Worm (Caenorhabditis elegans) whole organism, young adult: ENCODE data around the gene F22D3.4.

Experiments used
- B0019.2 ChIP-seq: fragments of 200-800 bp; sonication (Bioruptor generic); conservative IDR thresholded peaks from 2 replicates; pipeline ENCODE4 v1.3.6; 2022; ENCODE audit warnings: missing genetic modification reagents, missing genetic modification characterization, missing compliant biosample characterization
- B0261.1 ChIP-seq: sonication (generic microtip); optimal IDR thresholded peaks from 2 replicates; lab custom pipeline; 2016; ENCODE audit warnings: mild to moderate bottlenecking, missing genetic modification characterization, moderate library complexity, missing compliant biosample characterization
- C06A6.2 ChIP-seq: fragments of 200-800 bp; sonication (Bioruptor generic); conservative IDR thresholded peaks from 2 replicates; pipeline ENCODE4 v1.3.6; 2022; ENCODE audit warnings: missing genetic modification characterization, missing compliant biosample characterization
- D2030.7 ChIP-seq: fragments of 200-800 bp; sonication (Bioruptor generic); IDR thresholded peaks from 2 replicates; pipeline ENCODE4 v1.3.6; 2022; ENCODE audit warnings: missing genetic modification reagents, missing genetic modification characterization, missing compliant biosample characterization
- F10E7.11 ChIP-seq: sonication (generic microtip); optimal IDR thresholded peaks from 2 replicates; lab custom pipeline; 2017; ENCODE audit warnings: mild to moderate bottlenecking, missing genetic modification characterization, moderate library complexity, missing compliant biosample characterization
- F39B2.1 ChIP-seq: fragments of 200-800 bp; sonication (Bioruptor generic); IDR thresholded peaks from 2 replicates; pipeline ENCODE4 v1.3.6; 2022; ENCODE audit warnings: missing genetic modification reagents, missing genetic modification characterization, missing compliant biosample characterization
- F49E8.2 ChIP-seq: sonication (generic microtip); optimal IDR thresholded peaks from 3 replicates; lab custom pipeline; 2017; ENCODE audit warnings: missing genetic modification characterization, mild to moderate bottlenecking, missing compliant biosample characterization, antibody characterized with exemption, moderate library complexity; ENCODE audit not compliant: insufficient read depth
- F52B5.7 ChIP-seq: sonication (generic microtip); optimal IDR thresholded peaks from 2 replicates; lab custom pipeline; 2016; ENCODE audit warnings: mild to moderate bottlenecking, missing genetic modification characterization, missing compliant biosample characterization
- F57A8.1 ChIP-seq: fragments of 200-800 bp; sonication (Bioruptor generic); optimal IDR thresholded peaks from 2 replicates; lab custom pipeline; 2018; ENCODE audit warnings: mild to moderate bottlenecking, missing genetic modification characterization, moderate library complexity, missing compliant biosample characterization
- F57C9.4 ChIP-seq: sonication (generic microtip); optimal IDR thresholded peaks from 2 replicates; lab custom pipeline; 2017; ENCODE audit warnings: mild to moderate bottlenecking, missing genetic modification characterization, missing compliant biosample characterization
- Y56A3A.18 ChIP-seq: fragments of 200-800 bp; sonication (Bioruptor generic); IDR thresholded peaks from 2 replicates; pipeline ENCODE4 v1.3.6; 2022; ENCODE audit warnings: missing genetic modification reagents, missing genetic modification characterization, missing compliant biosample characterization
- aptf-3 ChIP-seq: fragments of 200-800 bp; sonication (Bioruptor generic); IDR thresholded peaks from 2 replicates; pipeline ENCODE4 v1.3.6; 2022; ENCODE audit warnings: missing genetic modification characterization, missing compliant biosample characterization
- attf-5 ChIP-seq: fragments of 200-800 bp; sonication (Bioruptor generic); optimal IDR thresholded peaks from 2 replicates; lab custom pipeline; 2018; ENCODE audit warnings: mild to moderate bottlenecking, missing genetic modification characterization, missing compliant biosample characterization
- ceh-40 ChIP-seq: fragments of 200-800 bp; sonication (Bioruptor generic); IDR thresholded peaks from 2 replicates; pipeline ENCODE4 v1.3.6; 2022; ENCODE audit warnings: missing genetic modification characterization, missing compliant biosample characterization
- ceh-58 ChIP-seq: fragments of 200-800 bp; sonication (Bioruptor generic); IDR thresholded peaks from 2 replicates; pipeline ENCODE4 v1.3.6; 2022; ENCODE audit warnings: missing genetic modification characterization, missing compliant biosample characterization
- dox-1 ChIP-seq: fragments of 200-800 bp; sonication (Bioruptor generic); IDR thresholded peaks from 2 replicates; pipeline ENCODE4 v1.3.6; 2022; ENCODE audit warnings: missing genetic modification reagents, missing genetic modification characterization, missing compliant biosample characterization
- efl-1 ChIP-seq: fragments of 150-350 bp; optimal IDR thresholded peaks from 2 replicates; lab custom pipeline; 2014; ENCODE audit warnings: missing biosample characterization, missing genetic modification reagents, missing genetic modification characterization
- egl-18 ChIP-seq: fragments of 200-800 bp; sonication (Bioruptor generic); IDR thresholded peaks from 2 replicates; pipeline ENCODE4 v1.3.6; 2022; ENCODE audit warnings: missing genetic modification reagents, missing genetic modification characterization, missing compliant biosample characterization
- fkh-3 ChIP-seq: sonication (generic microtip); optimal IDR thresholded peaks from 2 replicates; lab custom pipeline; 2016; ENCODE audit warnings: mild to moderate bottlenecking, missing genetic modification characterization, missing compliant biosample characterization
- gei-17 ChIP-seq: fragments of 200-800 bp; sonication (Bioruptor generic); optimal IDR thresholded peaks from 2 replicates; lab custom pipeline; 2018; ENCODE audit warnings: mild to moderate bottlenecking, missing genetic modification characterization, missing compliant biosample characterization
- hlh-12 ChIP-seq: sonication (generic microtip); optimal IDR thresholded peaks from 2 replicates; lab custom pipeline; 2016; ENCODE audit warnings: missing genetic modification characterization, missing compliant biosample characterization
- hlh-26 ChIP-seq: fragments of 200-800 bp; sonication (Bioruptor generic); conservative IDR thresholded peaks from 2 replicates; pipeline ENCODE4 v1.3.6; 2022; ENCODE audit warnings: missing genetic modification reagents, missing genetic modification characterization, missing compliant biosample characterization
- hmg-1.2 ChIP-seq: fragments of 200-800 bp; sonication (Bioruptor generic); IDR thresholded peaks from 2 replicates; pipeline ENCODE4 v1.3.6; 2022; ENCODE audit warnings: missing genetic modification reagents, missing genetic modification characterization, missing compliant biosample characterization
- hrde-1 ChIP-seq: sonication (generic microtip); optimal IDR thresholded peaks from 2 replicates; lab custom pipeline; 2016; ENCODE audit warnings: missing genetic modification characterization, mild to moderate bottlenecking, missing compliant biosample characterization, moderate library complexity, missing genotype, missing genetic modification reagents, borderline replicate concordance
- lag-1 ChIP-seq: fragments of 200-800 bp; sonication (Bioruptor generic); IDR thresholded peaks from 2 replicates; pipeline ENCODE4 v1.3.6; 2022; ENCODE audit warnings: missing genetic modification reagents, missing genetic modification characterization, missing compliant biosample characterization
- lin-26 ChIP-seq: fragments of 200-800 bp; sonication (Bioruptor generic); IDR thresholded peaks from 2 replicates; pipeline ENCODE4 v1.3.6; 2022; ENCODE audit warnings: missing genetic modification reagents, missing genetic modification characterization, missing compliant biosample characterization
- lin-40 ChIP-seq: sonication (generic microtip); optimal IDR thresholded peaks from 2 replicates; lab custom pipeline; 2016; ENCODE audit warnings: missing genetic modification characterization, mild to moderate bottlenecking, missing compliant biosample characterization, missing genotype, missing genetic modification reagents
- lsl-1 ChIP-seq: fragments of 200-800 bp; sonication (Bioruptor generic); optimal IDR thresholded peaks from 2 replicates; lab custom pipeline; 2018; ENCODE audit warnings: mild to moderate bottlenecking, missing genetic modification characterization, moderate library complexity, missing compliant biosample characterization
- lsy-27 ChIP-seq: sonication (generic microtip); optimal IDR thresholded peaks from 2 replicates; lab custom pipeline; 2017; ENCODE audit warnings: missing genetic modification characterization, mild to moderate bottlenecking, missing compliant biosample characterization, antibody characterized with exemption, missing genotype, borderline replicate concordance; ENCODE audit not compliant: insufficient read depth
- madf-3 ChIP-seq: fragments of 200-800 bp; sonication (Bioruptor generic); IDR thresholded peaks from 2 replicates; pipeline ENCODE4 v1.3.6; 2022; ENCODE audit warnings: missing genetic modification reagents, missing genetic modification characterization, missing compliant biosample characterization
- mes-4 ChIP-seq: sonication (generic microtip); optimal IDR thresholded peaks from 2 replicates; lab custom pipeline; 2016; ENCODE audit warnings: missing genotype, missing genetic modification characterization, missing compliant biosample characterization
- nfya-2 ChIP-seq: fragments of 200-800 bp; sonication (Bioruptor generic); IDR thresholded peaks from 2 replicates; pipeline ENCODE4 v1.3.6; 2022; ENCODE audit warnings: missing genetic modification reagents, missing genetic modification characterization, missing compliant biosample characterization
- nfyb-1 ChIP-seq: fragments of 200-800 bp; sonication (Bioruptor generic); IDR thresholded peaks from 2 replicates; pipeline ENCODE4 v1.3.6; 2022; ENCODE audit warnings: missing genetic modification reagents, missing genetic modification characterization, missing compliant biosample characterization
- nhr-120 ChIP-seq: fragments of 200-800 bp; sonication (Bioruptor generic); IDR thresholded peaks from 2 replicates; pipeline ENCODE4 v1.3.6; 2022; ENCODE audit warnings: missing genetic modification characterization, missing compliant biosample characterization
- nhr-80 ChIP-seq: sonication (generic microtip); optimal IDR thresholded peaks from 2 replicates; lab custom pipeline; 2016; ENCODE audit warnings: missing genetic modification characterization, missing compliant biosample characterization
- pbrm-1 ChIP-seq: fragments of 200-800 bp; sonication (Bioruptor generic); IDR thresholded peaks from 2 replicates; pipeline ENCODE4 v1.3.6; 2022; ENCODE audit warnings: missing genetic modification reagents, missing genetic modification characterization, missing compliant biosample characterization
- rec-8 ChIP-seq, 2 experiments: sonication (generic microtip); optimal IDR thresholded peaks; 2 replicates each; lab custom pipeline; 2016; ENCODE audit warnings: mild to moderate bottlenecking in 2 of 2, missing genetic modification characterization in 2 of 2, missing genetic modification reagents in 2 of 2, missing genotype in 2 of 2, missing biosample characterization in 1 of 2, missing compliant biosample characterization in 1 of 2, moderate library complexity in 1 of 2
- repo-1 ChIP-seq: sonication (generic microtip); optimal IDR thresholded peaks from 2 replicates; lab custom pipeline; 2017; ENCODE audit warnings: mild to moderate bottlenecking, missing genetic modification characterization, missing compliant biosample characterization
- sdz-38 ChIP-seq: sonication (generic microtip); optimal IDR thresholded peaks from 2 replicates; lab custom pipeline; 2016; ENCODE audit warnings: missing genotype, missing genetic modification characterization, missing compliant biosample characterization
- snpc-1.1 ChIP-seq: sonication (generic microtip); optimal IDR thresholded peaks from 2 replicates; lab custom pipeline; 2017; ENCODE audit warnings: missing genetic modification characterization, mild to moderate bottlenecking, missing compliant biosample characterization, antibody characterized with exemption, moderate library complexity, missing genotype, missing genetic modification reagents; ENCODE audit not compliant: insufficient read depth
- snpc-3.4 ChIP-seq: sonication (generic microtip); optimal IDR thresholded peaks from 2 replicates; lab custom pipeline; 2017; ENCODE audit warnings: missing genetic modification characterization, mild to moderate bottlenecking, missing compliant biosample characterization, antibody characterized with exemption, moderate library complexity, missing genotype, missing genetic modification reagents
- somi-1 ChIP-seq: fragments of 200-800 bp; sonication (Bioruptor generic); optimal IDR thresholded peaks from 2 replicates; lab custom pipeline; 2018; ENCODE audit warnings: mild to moderate bottlenecking, missing genetic modification characterization, missing compliant biosample characterization
- sptf-2 ChIP-seq: fragments of 200-800 bp; sonication (Bioruptor generic); optimal IDR thresholded peaks from 2 replicates; lab custom pipeline; 2018; ENCODE audit warnings: mild to moderate bottlenecking, missing genetic modification characterization, missing compliant biosample characterization
- tbx-9 ChIP-seq: sonication (generic microtip); optimal IDR thresholded peaks from 2 replicates; lab custom pipeline; 2016; ENCODE audit warnings: borderline replicate concordance, missing genetic modification characterization, inconsistent platforms, missing compliant biosample characterization
- ztf-22 ChIP-seq: fragments of 200-800 bp; sonication (Bioruptor generic); optimal IDR thresholded peaks from 2 replicates; lab custom pipeline; 2018; ENCODE audit warnings: mild to moderate bottlenecking, missing genetic modification characterization, moderate library complexity, missing compliant biosample characterization
- ztf-25 ChIP-seq: fragments of 200-800 bp; sonication (Bioruptor generic); IDR thresholded peaks from 2 replicates; pipeline ENCODE4 v1.3.6; 2022; ENCODE audit warnings: missing genetic modification reagents, missing genetic modification characterization, missing compliant biosample characterization
- ztf-6 ChIP-seq: fragments of 200-800 bp; sonication (Bioruptor generic); IDR thresholded peaks from 2 replicates; pipeline ENCODE4 v1.3.6; 2022; ENCODE audit warnings: missing genetic modification reagents, missing genetic modification characterization, missing compliant biosample characterization

F22D3.4 gene

ce11 chrII:6968191-6968675 lies 40.8 kb upstream of the F22D3.4 start (continued):
- TF ChIP-seq F57C9.4 (tag; lab: Kevin White, UChicago), result no peak
- no peak for TF ChIP-seq lag-1 (GFP tag; lab: Robert Waterston, UW)
- peak; percentile 93 for TF ChIP-seq pbrm-1 (GFP tag; lab: Robert Waterston, UW)
- TF ChIP-seq Y56A3A.18, result 0 out of 2 replicates have a peak, but pooled peaks have one; percentile 84
- no peak for TF ChIP-seq nhr-80
- peak; percentile 74; the same call in 1 of the 2 replicates for TF ChIP-seq lin-26 (GFP tag; lab: Robert Waterston, UW)
- peak; percentile 67 for TF ChIP-seq F52B5.7
- peak; percentile 6; the same call in 1 of the 2 replicates for TF ChIP-seq ztf-25 (GFP tag; lab: Robert Waterston, UW)
- TF ChIP-seq snpc-1.1 (tag; lab: Kevin White, UChicago), result peak; percentile 97
- TF ChIP-seq mes-4 (tag; lab: Kevin White, UChicago), result peak; percentile 56
- peak; percentile 97 for TF ChIP-seq D2030.7 (GFP tag; lab: Robert Waterston, UW)
- TF ChIP-seq C06A6.2 (GFP tag; lab: Robert Waterston, UW), result peak; percentile 67
- TF ChIP-seq hrde-1 (tag; lab: Kevin White, UChicago), result peak; percentile 72
- TF ChIP-seq B0019.2, result peak; percentile 85
- peak; percentile 85 for TF ChIP-seq F49E8.2 (tag; lab: Kevin White, UChicago)
- peak; percentile 8 for TF ChIP-seq ztf-22 (GFP tag; lab: Kevin White, UChicago)
- peak in 1 of 2 experiments; percentile 61 for TF ChIP-seq rec-8 (tag; optimal IDR thresholded peaks at IDR 0.05; lab: Kevin White, UChicago)
- peak; percentile 37 for TF ChIP-seq F57A8.1 (GFP tag; lab: Kevin White, UChicago)
- peak; percentile 93 for TF ChIP-seq snpc-3.4
- peak; percentile 89 for TF ChIP-seq hmg-1.2 (GFP tag; lab: Robert Waterston, UW)
- TF ChIP-seq nfya-2 (GFP tag; lab: Robert Waterston, UW), result peak; percentile 58; the same call in 1 of the 2 replicates
- TF ChIP-seq egl-18 (GFP tag; lab: Robert Waterston, UW), result 0 out of 2 replicates have a peak, but pooled peaks have one; percentile 53
- no peak for TF ChIP-seq tbx-9 (tag; lab: Kevin White, UChicago)
- peak; percentile 84 for TF ChIP-seq lsl-1 (GFP tag; lab: Kevin White, UChicago)
- TF ChIP-seq attf-5, result peak; percentile 63
- TF ChIP-seq lsy-27 (tag; lab: Kevin White, UChicago), result no peak
- peak; percentile 68; the same call in 1 of the 2 replicates for TF ChIP-seq madf-3 (GFP tag; lab: Robert Waterston, UW)
- TF ChIP-seq ztf-6, result 0 out of 2 replicates have a peak, but pooled peaks have one; percentile 73
- TF ChIP-seq ceh-40 (GFP tag; lab: Robert Waterston, UW), result no peak
- 0 out of 2 replicates have a peak, but pooled peaks have one; percentile 62 for TF ChIP-seq aptf-3
- TF ChIP-seq F39B2.1 (GFP tag; lab: Robert Waterston, UW), result peak; percentile 53; the same call in 1 of the 2 replicates
- TF ChIP-seq ceh-58 (GFP tag; lab: Robert Waterston, UW), result no peak
- peak; percentile 78 for TF ChIP-seq sptf-2
- peak; percentile 79 for TF ChIP-seq F10E7.11 (tag; lab: Kevin White, UChicago)
- peak; percentile 80 for TF ChIP-seq fkh-3
- peak; percentile 93 for TF ChIP-seq nfyb-1 (GFP tag; lab: Robert Waterston, UW)
- peak; percentile 40 for TF ChIP-seq B0261.1 (tag; lab: Kevin White, UChicago)
- TF ChIP-seq efl-1 (GFP tag; lab: Kevin White, UChicago), result peak; percentile 31
- TF ChIP-seq hlh-12, result peak; percentile 29
- peak; percentile 95 for TF ChIP-seq dox-1
- no peak for TF ChIP-seq sdz-38
- no peak for TF ChIP-seq nhr-120
- peak; percentile 88 for TF ChIP-seq repo-1
- no peak for TF ChIP-seq hlh-26 (GFP tag; lab: Robert Waterston, UW)
- TF ChIP-seq somi-1 (GFP tag; lab: Kevin White, UChicago), result no peak
- TF ChIP-seq gei-17, result peak; percentile 38
- peak; percentile 57 for TF ChIP-seq lin-40 (tag; lab: Kevin White, UChicago)
